Worm (Caenorhabditis elegans): ENCODE results near the gene twk-43.

twk-43 gene

DNA sequence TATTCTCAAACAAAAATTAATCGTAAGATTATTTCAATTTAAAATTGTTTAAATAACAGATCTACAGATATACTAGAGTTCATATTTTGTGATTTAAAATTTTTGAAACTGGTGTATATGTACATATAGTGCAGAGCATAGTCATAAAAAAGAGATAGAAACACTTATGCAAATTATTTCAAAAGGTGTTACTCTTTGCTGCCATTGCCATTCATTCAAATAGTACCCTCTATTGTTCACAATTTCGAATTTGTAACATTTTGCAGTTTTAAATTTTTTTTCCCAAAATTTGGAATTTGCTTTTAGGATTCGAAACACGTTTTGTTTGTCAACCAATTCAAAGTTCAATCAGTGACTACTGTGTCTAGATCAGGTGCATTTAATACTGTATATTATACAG is 14.2 kb downstream of the twk-43 start, which contains the start of gene F32H5.4:
Gene F32H5.4 (plus strand): TSS at position 301 of the 400 bp plus-strand sequence.
- no peak for TF ChIP-seq ceh-36 (tag; optimal IDR thresholded peaks at IDR 0.05)
- no peak for TF ChIP-seq tbx-37 (GFP tag; conservative IDR thresholded peaks at IDR 0.05)
- no peak for TF ChIP-seq ceh-13 (GFP tag; optimal IDR thresholded peaks at IDR 0.05)
- no peak for TF ChIP-seq F13C5.2 (tag; optimal IDR thresholded peaks at IDR 0.05)
- no peak for TF ChIP-seq tbx-11 (GFP tag; IDR thresholded peaks at IDR 0.05)
- no peak for TF ChIP-seq tra-4 (tag; optimal IDR thresholded peaks at IDR 0.05)

DNA sequence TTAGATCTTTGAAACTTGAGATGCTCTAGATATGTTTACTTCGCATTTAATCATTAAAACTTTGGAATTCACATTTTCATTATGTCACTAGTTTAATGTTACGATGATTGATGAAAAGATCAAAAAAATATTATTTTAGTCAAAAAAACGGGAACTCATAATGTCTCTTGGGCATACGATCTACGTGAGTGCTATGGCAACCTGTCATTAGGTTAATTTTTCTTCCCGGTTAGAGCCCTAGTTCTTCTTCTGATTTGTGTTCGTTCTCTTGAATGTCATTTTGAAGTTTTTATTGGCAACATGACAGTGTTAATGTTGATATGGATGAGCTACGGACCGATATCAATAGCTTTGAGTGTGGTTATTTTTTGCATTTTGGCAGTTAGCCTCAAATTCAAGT is 17.3 kb downstream of the twk-43 start, which contains the start of gene srg-46:
Gene srg-46 (plus strand): TSS at position 301 of the 400 bp plus-strand sequence.
- TF ChIP-seq ceh-13 (GFP tag; optimal IDR thresholded peaks at IDR 0.05) (no peak), hmg-4 (GFP tag; optimal IDR thresholded peaks at IDR 0.05) (no peak), hmbx-1 (tag; optimal IDR thresholded peaks at IDR 0.05) (no peak), B0310.2 (tag; optimal IDR thresholded peaks at IDR 0.05) (no peak), flt-1 (GFP tag; IDR thresholded peaks at IDR 0.05) (no peak), hnd-1 (tag; optimal IDR thresholded peaks at IDR 0.05) (no peak), tbx-11 (GFP tag; IDR thresholded peaks at IDR 0.05) (no peak), ceh-36 (tag; optimal IDR thresholded peaks at IDR 0.05) (no peak), F13C5.2 (tag; optimal IDR thresholded peaks at IDR 0.05) (no peak), scrt-1 (GFP tag; IDR thresholded peaks at IDR 0.05) (no peak), aly-1 (tag; optimal IDR thresholded peaks at IDR 0.05) (no peak), ama-1 (optimal IDR thresholded peaks at IDR 0.05) (no peak), tra-4 (tag; optimal IDR thresholded peaks at IDR 0.05) (no peak), ets-7 (tag; optimal IDR thresholded peaks at IDR 0.05) (no peak), sea-1 (GFP tag; conservative IDR thresholded peaks at IDR 0.05) (no peak), tbx-37 (GFP tag; conservative IDR thresholded peaks at IDR 0.05) (no peak), pes-1 (GFP tag; IDR thresholded peaks at IDR 0.05) (no peak)

DNA sequence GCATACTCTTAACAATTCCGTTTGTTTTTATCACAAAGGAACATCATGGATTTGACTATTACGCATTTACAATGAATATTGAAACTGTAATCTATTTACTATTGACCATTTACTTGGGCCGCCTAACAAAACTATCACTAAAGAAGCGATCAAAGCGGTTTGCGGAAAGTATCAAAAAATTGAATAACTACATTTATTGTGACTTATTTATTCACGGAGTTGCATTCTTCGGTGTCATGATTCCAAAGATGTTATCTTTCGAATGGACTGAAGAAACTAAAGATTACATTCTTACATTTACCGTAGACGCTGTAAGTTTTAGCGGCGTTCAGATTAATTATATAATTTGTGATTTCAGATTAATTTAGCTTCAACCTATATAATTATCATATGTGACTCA is 18.1 kb downstream of the twk-43 start:
- TF ChIP-seq B0310.2 (tag; optimal IDR thresholded peaks at IDR 0.05) (no peak), hmbx-1 (tag; optimal IDR thresholded peaks at IDR 0.05) (no peak), pes-1 (GFP tag; IDR thresholded peaks at IDR 0.05) (no peak), ceh-13 (GFP tag; optimal IDR thresholded peaks at IDR 0.05) (no peak), F13C5.2 (tag; optimal IDR thresholded peaks at IDR 0.05) (no peak), ceh-36 (tag; optimal IDR thresholded peaks at IDR 0.05) (no peak), aly-1 (tag; optimal IDR thresholded peaks at IDR 0.05) (no peak), tra-4 (tag; optimal IDR thresholded peaks at IDR 0.05) (no peak), sea-1 (GFP tag; conservative IDR thresholded peaks at IDR 0.05) (no peak)

- no peak for TF ChIP-seq F13C5.2 (tag; optimal IDR thresholded peaks at IDR 0.05)
- TF ChIP-seq B0310.2 (tag; optimal IDR thresholded peaks at IDR 0.05), result no peak
- TF ChIP-seq pes-1 (GFP tag; IDR thresholded peaks at IDR 0.05), result no peak
- TF ChIP-seq tbx-11 (GFP tag; IDR thresholded peaks at IDR 0.05), result no peak
- TF ChIP-seq hnd-1 (tag; optimal IDR thresholded peaks at IDR 0.05), result no peak
- TF ChIP-seq sea-1 (GFP tag; conservative IDR thresholded peaks at IDR 0.05), result no peak
- no peak for TF ChIP-seq hmg-4 (GFP tag; optimal IDR thresholded peaks at IDR 0.05)
- TF ChIP-seq ceh-13 (GFP tag; optimal IDR thresholded peaks at IDR 0.05), result no peak
- no peak for TF ChIP-seq scrt-1 (GFP tag; IDR thresholded peaks at IDR 0.05)
Observed at ce11 chrV:13366488-13366887, 20.4 kb downstream of the twk-43 start.

- no peak for TF ChIP-seq ama-1 (optimal IDR thresholded peaks at IDR 0.05)
- no peak for TF ChIP-seq tbx-37 (GFP tag; conservative IDR thresholded peaks at IDR 0.05)
- no peak for TF ChIP-seq hnd-1 (tag; optimal IDR thresholded peaks at IDR 0.05)
- TF ChIP-seq ceh-36 (tag; optimal IDR thresholded peaks at IDR 0.05), result no peak
- no peak for TF ChIP-seq sea-1 (GFP tag; conservative IDR thresholded peaks at IDR 0.05)
- TF ChIP-seq flt-1 (GFP tag; IDR thresholded peaks at IDR 0.05), result no peak
- no peak for TF ChIP-seq tra-4 (tag; optimal IDR thresholded peaks at IDR 0.05)
- no peak for TF ChIP-seq aly-1 (tag; optimal IDR thresholded peaks at IDR 0.05)
- TF ChIP-seq scrt-1 (GFP tag; IDR thresholded peaks at IDR 0.05), result no peak
Observed at ce11 chrV:13367024-13367423, 20.9 kb downstream of the twk-43 start, which contains the start of gene srx-125. TSS of gene srx-125 (plus strand) at chrV:13367324.

ce11 chrV:13369663-13370062 is 23.6 kb downstream of the twk-43 start:
- no peak for TF ChIP-seq hmg-4 (GFP tag; optimal IDR thresholded peaks at IDR 0.05)

ce11 chrV:13370265-13370664 is 24.2 kb downstream of the twk-43 start:
- TF ChIP-seq tra-4 (tag; optimal IDR thresholded peaks at IDR 0.05), result no peak
- TF ChIP-seq scrt-1 (GFP tag; IDR thresholded peaks at IDR 0.05), result no peak
- no peak for TF ChIP-seq ets-7 (tag; optimal IDR thresholded peaks at IDR 0.05)
- no peak for TF ChIP-seq tbx-11 (GFP tag; IDR thresholded peaks at IDR 0.05)
- no peak for TF ChIP-seq hnd-1 (tag; optimal IDR thresholded peaks at IDR 0.05)
- TF ChIP-seq hmg-4 (GFP tag; optimal IDR thresholded peaks at IDR 0.05), result no peak
- no peak for TF ChIP-seq hmbx-1 (tag; optimal IDR thresholded peaks at IDR 0.05)
- no peak for TF ChIP-seq ama-1 (optimal IDR thresholded peaks at IDR 0.05)
- no peak for TF ChIP-seq aly-1 (tag; optimal IDR thresholded peaks at IDR 0.05)
- TF ChIP-seq ceh-36 (tag; optimal IDR thresholded peaks at IDR 0.05), result no peak
- TF ChIP-seq ceh-13 (GFP tag; optimal IDR thresholded peaks at IDR 0.05), result no peak
- TF ChIP-seq flt-1 (GFP tag; IDR thresholded peaks at IDR 0.05), result no peak
- TF ChIP-seq F13C5.2 (tag; optimal IDR thresholded peaks at IDR 0.05), result no peak
- TF ChIP-seq B0310.2 (tag; optimal IDR thresholded peaks at IDR 0.05), result no peak
- no peak for TF ChIP-seq sea-1 (GFP tag; conservative IDR thresholded peaks at IDR 0.05)
- TF ChIP-seq tbx-37 (GFP tag; conservative IDR thresholded peaks at IDR 0.05), result no peak
- no peak for TF ChIP-seq pes-1 (GFP tag; IDR thresholded peaks at IDR 0.05)

ce11 chrV:13371336-13371735 is 25.3 kb downstream of the twk-43 start:
- TF ChIP-seq pes-1 (GFP tag; IDR thresholded peaks at IDR 0.05), result no peak
- TF ChIP-seq tbx-11 (GFP tag; IDR thresholded peaks at IDR 0.05), result no peak
- TF ChIP-seq hnd-1 (tag; optimal IDR thresholded peaks at IDR 0.05), result no peak
- TF ChIP-seq hmg-4 (GFP tag; optimal IDR thresholded peaks at IDR 0.05), result no peak
- no peak for TF ChIP-seq ets-7 (tag; optimal IDR thresholded peaks at IDR 0.05)
- no peak for TF ChIP-seq hmbx-1 (tag; optimal IDR thresholded peaks at IDR 0.05)
- no peak for TF ChIP-seq ama-1 (optimal IDR thresholded peaks at IDR 0.05)
- no peak for TF ChIP-seq scrt-1 (GFP tag; IDR thresholded peaks at IDR 0.05)
- TF ChIP-seq F13C5.2 (tag; optimal IDR thresholded peaks at IDR 0.05), result no peak
- TF ChIP-seq sea-1 (GFP tag; conservative IDR thresholded peaks at IDR 0.05), result no peak
- no peak for TF ChIP-seq tbx-37 (GFP tag; conservative IDR thresholded peaks at IDR 0.05)
- TF ChIP-seq tra-4 (tag; optimal IDR thresholded peaks at IDR 0.05), result no peak
- TF ChIP-seq aly-1 (tag; optimal IDR thresholded peaks at IDR 0.05), result no peak
- no peak for TF ChIP-seq B0310.2 (tag; optimal IDR thresholded peaks at IDR 0.05)
- TF ChIP-seq ceh-13 (GFP tag; optimal IDR thresholded peaks at IDR 0.05), result no peak
- no peak for TF ChIP-seq flt-1 (GFP tag; IDR thresholded peaks at IDR 0.05)
- no peak for TF ChIP-seq ceh-36 (tag; optimal IDR thresholded peaks at IDR 0.05)
